Worm (Caenorhabditis elegans): ENCODE results near the gene srg-58.

DNA sequence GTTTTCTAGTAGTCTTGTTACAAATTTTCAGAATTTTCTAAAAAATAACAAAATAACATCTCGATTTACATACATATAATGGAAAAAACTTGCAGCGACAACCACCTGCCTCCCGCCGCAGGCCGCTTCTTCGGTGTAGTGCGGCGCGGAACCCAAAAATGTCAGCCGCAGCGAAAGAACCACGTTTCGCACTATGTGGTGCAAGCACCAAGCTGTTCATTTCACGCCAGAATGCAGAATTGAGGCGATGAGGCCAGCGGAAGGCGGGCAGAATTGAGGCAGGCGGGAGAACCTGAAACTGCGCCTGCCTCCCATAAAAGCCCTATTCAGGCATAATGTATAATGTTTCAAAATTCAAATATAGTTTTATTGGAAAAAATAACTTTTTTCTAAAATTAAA is 2.1 kb upstream of the srg-58 start:
- TF ChIP-seq lin-13 (GFP tag; optimal IDR thresholded peaks at IDR 0.05) (no peak), nhr-90 (tag; optimal IDR thresholded peaks at IDR 0.05; ENCODE audit: poor library complexity) (no peak), unc-86 (tag; optimal IDR thresholded peaks at IDR 0.05) (no peak), sox-4 (tag; optimal IDR thresholded peaks at IDR 0.05) (no peak), ets-5 (GFP tag; IDR thresholded peaks at IDR 0.05) (no peak), skn-1 (tag; optimal IDR thresholded peaks at IDR 0.05) (no peak), lin-14 (GFP tag; optimal IDR thresholded peaks at IDR 0.05) (no peak)

Measured in whole organism, L1 larva.